Fruit fly (Drosophila melanogaster) whole organism, embryonic: Measurements from ENCODE around the gene retm.
A peak's percentile ranks its signal among the peaks of the same experiment; 100 is the strongest.

ENCODE experiments used
- Abd-B ChIP-seq: fragments of 200-800 bp; sonication (Bioruptor generic); optimal IDR thresholded peaks from 2 replicates; lab custom pipeline; 2018; ENCODE audit warnings: missing biosample characterization, mild to moderate bottlenecking, missing genetic modification characterization, moderate library complexity
- CG12104 ChIP-seq: fragments of 200-800 bp; sonication (Bioruptor generic); optimal IDR thresholded peaks from 3 replicates; lab custom pipeline; 2016; ENCODE audit warnings: missing biosample characterization, missing genetic modification characterization
- CG13287 ChIP-seq: fragments of 200-800 bp; sonication (Bioruptor generic); IDR thresholded peaks from 2 replicates; pipeline ENCODE4 v1.3.6; 2022; ENCODE audit warnings: missing biosample characterization, missing genetic modification characterization; ENCODE audit not compliant: partially characterized antibody
- CG13424 ChIP-seq: fragments of 200-800 bp; sonication (Bioruptor generic); optimal IDR thresholded peaks from 2 replicates; lab custom pipeline; 2019; ENCODE audit warnings: missing biosample characterization, mild to moderate bottlenecking, missing genetic modification characterization, moderate library complexity
- CG16813 ChIP-seq: fragments of 200-800 bp; sonication (Bioruptor generic); IDR thresholded peaks from 3 replicates; pipeline ENCODE4 v1.3.6; 2022; ENCODE audit warnings: missing biosample characterization, missing genetic modification characterization; ENCODE audit not compliant: partially characterized antibody
- CG16863 ChIP-seq: fragments of 200-800 bp; sonication (Bioruptor generic); optimal IDR thresholded peaks from 3 replicates; lab custom pipeline; 2016; ENCODE audit warnings: missing biosample characterization, missing genetic modification characterization
- CG17385 ChIP-seq: fragments of 200-800 bp; sonication (Bioruptor generic); optimal IDR thresholded peaks from 3 replicates; lab custom pipeline; 2018; ENCODE audit warnings: missing biosample characterization, mild to moderate bottlenecking, missing genetic modification characterization
- CG17912 ChIP-seq: fragments of 200-800 bp; sonication (Bioruptor generic); optimal IDR thresholded peaks from 2 replicates; lab custom pipeline; 2018; ENCODE audit warnings: missing biosample characterization, mild to moderate bottlenecking, missing genetic modification characterization
- CG1792 ChIP-seq: fragments of 200-800 bp; sonication (Bioruptor generic); optimal IDR thresholded peaks from 2 replicates; lab custom pipeline; 2016; ENCODE audit warnings: missing biosample characterization, missing genetic modification characterization
- CG1832 ChIP-seq: fragments of 200-800 bp; sonication (Bioruptor generic); optimal IDR thresholded peaks from 2 replicates; lab custom pipeline; 2017; ENCODE audit warnings: missing biosample characterization, mild to moderate bottlenecking, missing genetic modification characterization, inconsistent platforms
- CG2678 ChIP-seq: fragments of 200-800 bp; sonication (Bioruptor generic); optimal IDR thresholded peaks from 3 replicates; lab custom pipeline; 2019; ENCODE audit warnings: missing biosample characterization, mild to moderate bottlenecking, missing genetic modification characterization, moderate library complexity
- CG30403 ChIP-seq: fragments of 200-800 bp; sonication (Bioruptor generic); optimal IDR thresholded peaks from 3 replicates; lab custom pipeline; 2016; ENCODE audit warnings: missing biosample characterization, missing genetic modification characterization
- CG31441 ChIP-seq: fragments of 200-800 bp; sonication (Bioruptor generic); IDR thresholded peaks from 2 replicates; pipeline ENCODE4 v1.3.6; 2022; ENCODE audit warnings: missing biosample characterization, missing genetic modification characterization
- CG32767 ChIP-seq: fragments of 200-800 bp; sonication (Bioruptor generic); IDR thresholded peaks from 2 replicates; pipeline ENCODE4 v1.3.6; 2022; ENCODE audit warnings: missing biosample characterization, missing genetic modification characterization
- CG32772 ChIP-seq: fragments of 200-800 bp; sonication (Bioruptor generic); IDR thresholded peaks from 2 replicates; pipeline ENCODE4 v1.3.6; 2022; ENCODE audit warnings: missing biosample characterization, missing genetic modification characterization
- CG33213 ChIP-seq: fragments of 200-800 bp; sonication (Bioruptor generic); optimal IDR thresholded peaks from 3 replicates; lab custom pipeline; 2016; ENCODE audit warnings: missing biosample characterization, missing genetic modification characterization
- CG3726 ChIP-seq: fragments of 200-800 bp; sonication (Bioruptor generic); IDR thresholded peaks from 3 replicates; pipeline ENCODE4, ENCODE4 v1.3.6; 2022; ENCODE audit warnings: missing biosample characterization, missing genetic modification characterization
- CG4360 ChIP-seq: fragments of 200-800 bp; sonication (Bioruptor generic); IDR thresholded peaks from 2 replicates; pipeline ENCODE4 v1.3.6; 2022; ENCODE audit warnings: missing biosample characterization, missing genetic modification characterization
- CG4854 ChIP-seq: fragments of 200-800 bp; sonication (Bioruptor generic); optimal IDR thresholded peaks from 2 replicates; lab custom pipeline; 2016; ENCODE audit warnings: missing biosample characterization, missing genetic modification characterization, inconsistent platforms
- CG5245 ChIP-seq: fragments of 200-800 bp; sonication (Bioruptor generic); optimal IDR thresholded peaks from 3 replicates; lab custom pipeline; 2016; ENCODE audit warnings: missing biosample characterization, missing genetic modification characterization
- CG7745 ChIP-seq: fragments of 200-800 bp; sonication (Bioruptor generic); optimal IDR thresholded peaks from 2 replicates; lab custom pipeline; 2018; ENCODE audit warnings: missing biosample characterization, mild to moderate bottlenecking, missing genetic modification characterization, moderate library complexity
- CG7839 ChIP-seq: fragments of 200-800 bp; sonication (Bioruptor generic); optimal IDR thresholded peaks from 3 replicates; lab custom pipeline; 2018; ENCODE audit warnings: missing biosample characterization, mild to moderate bottlenecking, missing genetic modification characterization, moderate library complexity
- CG8089 ChIP-seq: fragments of 200-800 bp; sonication (Bioruptor generic); optimal IDR thresholded peaks from 3 replicates; lab custom pipeline; 2016; ENCODE audit warnings: missing biosample characterization, missing genetic modification characterization
- CoRest ChIP-seq: fragments of 200-800 bp; sonication (Bioruptor generic); optimal IDR thresholded peaks from 3 replicates; lab custom pipeline; 2018; ENCODE audit warnings: missing biosample characterization, mild to moderate bottlenecking, missing genetic modification characterization, moderate library complexity
- CrebB ChIP-seq: fragments of 200-800 bp; sonication (Bioruptor generic); optimal IDR thresholded peaks from 3 replicates; lab custom pipeline; 2018; ENCODE audit warnings: missing biosample characterization, mild to moderate bottlenecking, missing genetic modification characterization
- Dll ChIP-seq: fragments of 200-800 bp; sonication (Bioruptor generic); IDR thresholded peaks from 4 replicates; pipeline ENCODE4 v1.3.6; 2022; ENCODE audit warnings: missing biosample characterization, missing genetic modification characterization; ENCODE audit not compliant: partially characterized antibody
- Dp ChIP-seq: fragments of 200-800 bp; sonication (Bioruptor generic); optimal IDR thresholded peaks from 2 replicates; lab custom pipeline; 2018; ENCODE audit warnings: missing biosample characterization, mild to moderate bottlenecking, missing genetic modification characterization, moderate library complexity
- Drgx ChIP-seq: fragments of 200-800 bp; sonication (Bioruptor generic); IDR thresholded peaks from 2 replicates; pipeline ENCODE4 v1.3.6; 2022; ENCODE audit warnings: missing biosample characterization, missing genetic modification characterization
- MESR4 ChIP-seq: fragments of 200-800 bp; sonication (Bioruptor generic); optimal IDR thresholded peaks from 2 replicates; lab custom pipeline; 2018; ENCODE audit warnings: missing biosample characterization, mild to moderate bottlenecking, missing genetic modification characterization, moderate library complexity
- NFAT ChIP-seq: fragments of 200-800 bp; sonication (Bioruptor generic); IDR thresholded peaks from 2 replicates; pipeline ENCODE4 v1.3.6; 2022; ENCODE audit warnings: missing biosample characterization, missing genetic modification characterization
- PHDP ChIP-seq: fragments of 200-800 bp; sonication (Bioruptor generic); optimal IDR thresholded peaks from 3 replicates; lab custom pipeline; 2018; ENCODE audit warnings: missing biosample characterization, mild to moderate bottlenecking, missing genetic modification characterization, moderate library complexity
- Rfx ChIP-seq: fragments of 200-800 bp; sonication (Bioruptor generic); IDR thresholded peaks from 2 replicates; pipeline ENCODE4 v1.3.6; 2022; ENCODE audit warnings: missing biosample characterization, missing genetic modification characterization
- ab ChIP-seq: fragments of 200-800 bp; sonication (Bioruptor generic); optimal IDR thresholded peaks from 2 replicates; lab custom pipeline; 2016; ENCODE audit warnings: missing biosample characterization, missing genetic modification characterization
- dati ChIP-seq: fragments of 200-800 bp; sonication (Bioruptor generic); IDR thresholded peaks from 2 replicates; pipeline ENCODE4 v1.3.6; 2022; ENCODE audit warnings: missing biosample characterization, missing genetic modification characterization
- gcm2 ChIP-seq: fragments of 200-800 bp; sonication (Bioruptor generic); optimal IDR thresholded peaks from 2 replicates; lab custom pipeline; 2016; ENCODE audit warnings: missing biosample characterization, missing genetic modification characterization
- gfzf ChIP-seq: fragments of 200-800 bp; sonication (Bioruptor generic); optimal IDR thresholded peaks from 2 replicates; lab custom pipeline; 2016; ENCODE audit warnings: missing biosample characterization, mild to moderate bottlenecking, missing genetic modification characterization, moderate library complexity
- gt ChIP-seq: fragments of 200-800 bp; sonication (Bioruptor generic); IDR thresholded peaks from 2 replicates; pipeline ENCODE4 v1.3.6; 2022; ENCODE audit warnings: missing biosample characterization, missing genetic modification characterization
- insv ChIP-seq, 2 experiments: fragments of 200-800 bp; sonication (Bioruptor generic); optimal IDR thresholded peaks; 3 replicates each; lab custom pipeline; 2016 to 2018; ENCODE audit warnings: missing biosample characterization in 2 of 2, missing genetic modification characterization in 2 of 2
- lov ChIP-seq, 2 experiments: fragments of 200-800 bp in 1 of 2; fragments of >200 bp in 1 of 2; sonication (Bioruptor generic) in 1 of 2; IDR thresholded peaks in 1 of 2; optimal IDR thresholded peaks in 1 of 2; 2 replicates in 1 of 2; 3 replicates in 1 of 2; pipeline versions ENCODE4 v1.3.6 to Lab custom; 2017 to 2022; ENCODE audit warnings: missing biosample characterization in 1 of 2, missing genetic modification characterization in 1 of 2
- mam ChIP-seq: fragments of 200-800 bp; sonication (Bioruptor generic); optimal IDR thresholded peaks from 3 replicates; lab custom pipeline; 2016; ENCODE audit warnings: missing biosample characterization, missing genetic modification characterization
- psq ChIP-seq: fragments of 200-800 bp; sonication (Bioruptor generic); optimal IDR thresholded peaks from 2 replicates; lab custom pipeline; 2017; ENCODE audit warnings: missing biosample characterization, missing genetic modification characterization
- sd ChIP-seq: fragments of 200-800 bp; sonication (Bioruptor generic); optimal IDR thresholded peaks from 3 replicates; lab custom pipeline; 2018; ENCODE audit warnings: missing biosample characterization, mild to moderate bottlenecking, missing genetic modification characterization, moderate library complexity
- sima ChIP-seq: fragments of 200-800 bp; sonication (Bioruptor generic); optimal IDR thresholded peaks from 2 replicates; lab custom pipeline; 2016; ENCODE audit warnings: missing biosample characterization, missing genetic modification characterization
- so ChIP-seq: fragments of 200-800 bp; sonication (Bioruptor generic); IDR thresholded peaks from 3 replicates; pipeline ENCODE4 v1.3.6; 2022; ENCODE audit warnings: missing biosample characterization, missing genetic modification characterization
- tgo ChIP-seq: fragments of 200-800 bp; sonication (Bioruptor generic); IDR thresholded peaks from 3 replicates; pipeline ENCODE4 v1.3.6; 2022; ENCODE audit warnings: missing biosample characterization, missing genetic modification characterization
- tin ChIP-seq: fragments of 200-800 bp; sonication (Bioruptor generic); optimal IDR thresholded peaks from 3 replicates; lab custom pipeline; 2016; ENCODE audit warnings: missing biosample characterization, missing genetic modification characterization
- wdn ChIP-seq: fragments of 200-800 bp; sonication (Bioruptor generic); IDR thresholded peaks from 2 replicates; pipeline ENCODE4 v1.3.6; 2022; ENCODE audit warnings: missing biosample characterization, missing genetic modification characterization
- yki ChIP-seq: fragments of >200 bp; optimal IDR thresholded peaks from 3 replicates; lab custom pipeline; 2018

retm gene

dm6 chr2L:6473076-6474037 is 17.6 kb upstream of the retm start, which contains the start of gene mmy (continued):
- TF ChIP-seq CG5245 (GFP tag; lab: Kevin White, UChicago) (no peak), psq (no peak), CG1792 (GFP tag; lab: Kevin White, UChicago) (no peak), PHDP (tag; lab: Kevin White, UChicago) (peak; percentile 73), so (peak; percentile 50; the same call in 2 of the 3 replicates), mam (GFP tag; lab: Kevin White, UChicago) (peak; percentile 19), CG17912 (GFP tag; lab: Kevin White, UChicago) (peak; percentile 53), gfzf (GFP tag; lab: Kevin White, UChicago) (peak; percentile 77), sima (GFP tag; lab: Kevin White, UChicago) (no peak), CG13424 (peak; percentile 72), CG2678 (peak; percentile 73), gt (GFP tag; lab: Robert Waterston, UW) (no peak), CG31441 (GFP tag; lab: Robert Waterston, UW) (peak; percentile 66), CG32772 (peak; percentile 54; the same call in 1 of the 2 replicates), Dp (peak; percentile 52), ab (GFP tag; lab: Kevin White, UChicago) (no peak), lov (optimal IDR thresholded peaks at IDR 0.05; lab: Kevin White, UChicago) (no peak), lov (GFP tag; IDR thresholded peaks at IDR 0.05; lab: Robert Waterston, UW) (no peak), CG16813 (GFP tag; lab: Robert Waterston, UW) (peak; percentile 30; the same call in 1 of the 3 replicates), CG12104 (GFP tag; lab: Kevin White, UChicago) (peak; percentile 50), dati (no peak), CG33213 (GFP tag; lab: Kevin White, UChicago) (peak; percentile 53), Abd-B (GFP tag; lab: Kevin White, UChicago) (peak; percentile 33), tgo (GFP tag; lab: Robert Waterston, UW) (peak; percentile 57; the same call in 2 of the 3 replicates), tin (GFP tag; lab: Kevin White, UChicago) (peak; percentile 3), insv (GFP tag; optimal IDR thresholded peaks at IDR 0.05; lab: Kevin White, UChicago) (peak in 1 of 2 experiments; percentile 17), CrebB (peak; percentile 12), Dll (GFP tag; lab: Robert Waterston, UW) (peak; percentile 52; the same call in 1 of the 4 replicates), CG30403 (GFP tag; lab: Kevin White, UChicago) (peak; percentile 52), yki (lab: Kevin White, UChicago) (no peak), CG3726 (no peak), wdn (GFP tag; lab: Robert Waterston, UW) (no peak; the same call in 1 of the 2 replicates), CG32767 (GFP tag; lab: Robert Waterston, UW) (0 out of 2 replicates have a peak, but pooled peaks have one; percentile 9), CG17385 (peak; percentile 47), sd (tag; lab: Kevin White, UChicago) (peak; percentile 22), Drgx (GFP tag; lab: Robert Waterston, UW) (peak; percentile 71), gcm2 (GFP tag; lab: Kevin White, UChicago) (no peak), CG7839 (peak; percentile 74), CG13287 (GFP tag; lab: Robert Waterston, UW) (peak; percentile 55), CG16863 (peak; percentile 14), CG1832 (GFP tag; lab: Kevin White, UChicago) (no peak), MESR4 (GFP tag; lab: Kevin White, UChicago) (peak; percentile 97), CoRest (tag; lab: Kevin White, UChicago) (peak; percentile 69), CG7745 (tag; lab: Kevin White, UChicago) (no peak), Rfx (GFP tag; lab: Robert Waterston, UW) (peak; percentile 40; the same call in 1 of the 2 replicates), CG4854 (GFP tag; lab: Kevin White, UChicago) (no peak), NFAT (GFP tag; lab: Robert Waterston, UW) (peak; percentile 28; the same call in 1 of the 2 replicates), CG4360 (GFP tag; lab: Robert Waterston, UW) (peak; percentile 82), CG8089 (peak; percentile 4)
